Worm (Caenorhabditis elegans): ENCODE data around the gene mlt-7.

- TF ChIP-seq him-1 (tag; optimal IDR thresholded peaks at IDR 0.05): no peak
- TF ChIP-seq dao-5 (tag; optimal IDR thresholded peaks at IDR 0.05): no peak
Measured at ce11 chrII:4409650-4410049, 16.8 kb downstream of the mlt-7 start.

All from whole organism, L4/young adult.